Fruit fly (Drosophila melanogaster) whole organism, pupa: ENCODE data around the gene CG16779.

Experiments used
- CG10348 ChIP-seq: fragments of 200-800 bp; sonication (Bioruptor generic); IDR thresholded peaks from 2 replicates; pipeline ENCODE4 v1.3.6; 2022; ENCODE audit warnings: missing biosample characterization, missing genetic modification characterization
- CG12605 ChIP-seq: fragments of 200-800 bp; sonication (Bioruptor generic); IDR thresholded peaks from 2 replicates; pipeline ENCODE4 v1.3.6; 2022; ENCODE audit warnings: missing biosample characterization, missing genetic modification characterization
- CG13204 ChIP-seq: fragments of 200-800 bp; sonication (Bioruptor generic); optimal IDR thresholded peaks from 2 replicates; lab custom pipeline; 2018; ENCODE audit warnings: missing biosample characterization, mild to moderate bottlenecking, missing genetic modification characterization, moderate library complexity
- CG14655 ChIP-seq: fragments of 200-800 bp; sonication (Bioruptor generic); optimal IDR thresholded peaks from 3 replicates; lab custom pipeline; 2017; ENCODE audit warnings: mild to moderate bottlenecking, missing biosample characterization, missing genetic modification reagents, missing genetic modification characterization
- CG17806 ChIP-seq: fragments of 200-800 bp; sonication (Bioruptor generic); optimal IDR thresholded peaks from 2 replicates; lab custom pipeline; 2018; ENCODE audit warnings: missing biosample characterization, mild to moderate bottlenecking, missing genetic modification characterization, moderate library complexity
- CG32121 ChIP-seq: fragments of 200-800 bp; sonication (Bioruptor generic); IDR thresholded peaks from 2 replicates; pipeline ENCODE4 v1.3.6; 2022; ENCODE audit warnings: missing biosample characterization, missing genetic modification characterization
- CG9948 ChIP-seq: fragments of 200-800 bp; sonication (Bioruptor generic); optimal IDR thresholded peaks from 2 replicates; lab custom pipeline; 2018; ENCODE audit warnings: missing biosample characterization, mild to moderate bottlenecking, missing genetic modification characterization, moderate library complexity
- EcR ChIP-seq: fragments of 200-800 bp; sonication (Bioruptor generic); optimal IDR thresholded peaks from 3 replicates; lab custom pipeline; 2019; ENCODE audit warnings: missing biosample characterization, missing genetic modification characterization, mild to moderate bottlenecking, moderate library complexity, missing genetic modification reagents
- Ets98B ChIP-seq: fragments of 200-800 bp; sonication (Bioruptor generic); IDR thresholded peaks from 2 replicates; pipeline ENCODE4 v1.3.6; 2022; ENCODE audit warnings: missing biosample characterization, missing genetic modification characterization
- Pif1B ChIP-seq: fragments of 200-800 bp; sonication (Bioruptor generic); optimal IDR thresholded peaks from 3 replicates; lab custom pipeline; 2016; ENCODE audit warnings: missing biosample characterization, missing genetic modification characterization
- fd96Ca ChIP-seq: fragments of 200-800 bp; sonication (Bioruptor generic); IDR thresholded peaks from 3 replicates; pipeline ENCODE4 v1.3.6; 2022; ENCODE audit warnings: missing biosample characterization, missing genetic modification characterization

dm6 chr3R:9424061-9424665 is 69.3 kb downstream of the CG16779 start:
- TF ChIP-seq fd96Ca (GFP tag; lab: Robert Waterston, UW) (0 out of 3 replicates have a peak, but pooled peaks have one; percentile 9), EcR (no peak), Ets98B (no peak), CG9948 (no peak), CG13204 (GFP tag; lab: Kevin White, UChicago) (no peak), CG14655 (no peak), CG10348 (GFP tag; lab: Robert Waterston, UW) (no peak), CG17806 (no peak), CG32121 (GFP tag; lab: Robert Waterston, UW) (0 out of 2 replicates have a peak, but pooled peaks have one; percentile 32), CG12605 (GFP tag; lab: Robert Waterston, UW) (no peak), Pif1B (no peak)
